Worm (Caenorhabditis elegans): ENCODE results near the gene hlh-13.

The hlh-13 gene

DNA sequence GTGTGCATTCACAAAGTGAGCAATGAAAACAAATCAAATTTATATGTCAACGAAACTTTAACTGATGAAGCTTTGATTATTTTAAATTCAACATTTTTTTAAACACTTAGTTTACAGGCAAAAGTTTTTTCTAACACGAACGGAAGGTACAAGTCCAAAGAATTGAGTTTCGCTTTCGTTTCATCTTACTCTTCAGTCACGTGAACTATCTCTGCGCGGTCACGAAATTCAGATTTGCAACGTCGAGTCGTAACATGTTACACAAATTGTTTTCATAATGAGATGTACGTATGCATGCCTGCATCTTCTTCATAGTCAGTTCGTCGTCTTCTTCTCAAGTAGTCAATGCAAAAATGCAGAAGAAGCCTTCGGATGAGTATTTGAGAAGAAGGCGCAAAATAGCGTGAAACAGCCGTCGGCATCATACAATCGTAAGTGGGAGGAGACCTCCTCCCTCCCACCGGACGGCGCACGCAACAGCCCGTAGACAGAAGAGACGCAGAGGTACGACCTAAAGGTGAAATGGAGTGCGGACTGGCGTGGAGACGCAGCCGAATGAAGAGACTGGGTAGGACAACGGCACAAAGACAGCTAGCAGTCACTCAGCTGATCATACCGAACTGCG lies 16.3 kb downstream of the hlh-13 start, which contains the start of gene coel-1 (continued):
- peak; percentile 26 for TF ChIP-seq unc-55 (GFP tag; optimal IDR thresholded peaks at IDR 0.05)
- no peak for TF ChIP-seq lin-11 (tag; optimal IDR thresholded peaks at IDR 0.05)
- TF ChIP-seq fkh-10 (GFP tag; optimal IDR thresholded peaks at IDR 0.05) = peak; percentile 38

DNA sequence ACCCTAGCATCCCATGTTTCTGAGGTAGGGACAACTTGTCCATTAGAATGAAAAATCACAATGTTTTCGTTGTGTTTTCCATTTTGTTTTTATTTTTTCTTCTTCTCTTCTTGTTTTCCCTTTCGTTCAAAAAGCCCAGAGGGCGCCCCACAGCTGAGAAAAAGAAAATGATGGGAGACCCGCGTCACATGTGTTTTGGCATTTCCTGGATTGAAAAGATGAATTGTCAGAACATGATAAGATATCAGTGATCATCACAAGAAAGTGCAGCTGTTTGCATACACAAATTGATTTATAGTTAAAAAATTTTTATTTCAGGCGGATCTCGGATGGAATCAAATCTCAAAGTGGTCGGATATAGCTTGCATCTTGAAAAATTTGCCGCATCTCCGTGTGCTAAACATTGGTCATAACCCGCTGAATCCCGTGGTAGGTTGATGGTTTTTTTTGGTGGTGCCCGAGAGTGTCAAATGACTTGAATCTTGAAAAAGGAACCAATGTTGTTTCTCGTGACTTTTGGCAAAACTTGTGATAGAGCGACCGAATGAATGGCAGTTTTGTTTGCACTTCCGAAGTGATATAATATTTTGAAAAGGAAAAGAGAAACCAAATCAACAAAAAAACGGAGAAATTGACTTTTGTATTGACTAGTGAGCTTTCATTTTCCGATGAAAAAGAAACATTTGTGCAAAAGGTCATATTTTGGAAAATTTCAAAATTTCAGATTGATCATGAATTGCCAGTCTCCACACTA lies 17.3 kb downstream of the hlh-13 start:
- TF ChIP-seq tbx-7 (tag; optimal IDR thresholded peaks at IDR 0.05) (no peak), ceh-31 (tag; optimal IDR thresholded peaks at IDR 0.05) (no peak), madf-2 (tag; optimal IDR thresholded peaks at IDR 0.05) (no peak), sox-2 (GFP tag; IDR thresholded peaks at IDR 0.05) (no peak), ref-2 (tag; optimal IDR thresholded peaks at IDR 0.05) (no peak), hlh-30 (tag; optimal IDR thresholded peaks at IDR 0.05; ENCODE audit: insufficient read depth) (peak; percentile 17), mec-3 (tag; optimal IDR thresholded peaks at IDR 0.05; ENCODE audit: borderline replicate concordance) (no peak), T23F11.4 (GFP tag; optimal IDR thresholded peaks at IDR 0.05) (no peak), ceh-2 (tag; optimal IDR thresholded peaks at IDR 0.05) (no peak), ceh-18 (tag; optimal IDR thresholded peaks at IDR 0.05) (peak; percentile 53), F13H6.1 (tag; optimal IDR thresholded peaks at IDR 0.05) (no peak), pha-4 (tag; optimal IDR thresholded peaks at IDR 0.05) (no peak)

- TF ChIP-seq lim-6 (tag; optimal IDR thresholded peaks at IDR 0.05) (no peak), ceh-30 (tag; optimal IDR thresholded peaks at IDR 0.05) (no peak), elt-2 (tag; optimal IDR thresholded peaks at IDR 0.05) (peak; percentile 79), unc-86 (tag; optimal IDR thresholded peaks at IDR 0.05) (no peak)
Observed at ce11 chrX:4268396-4268795, 19.3 kb downstream of the hlh-13 start.

DNA sequence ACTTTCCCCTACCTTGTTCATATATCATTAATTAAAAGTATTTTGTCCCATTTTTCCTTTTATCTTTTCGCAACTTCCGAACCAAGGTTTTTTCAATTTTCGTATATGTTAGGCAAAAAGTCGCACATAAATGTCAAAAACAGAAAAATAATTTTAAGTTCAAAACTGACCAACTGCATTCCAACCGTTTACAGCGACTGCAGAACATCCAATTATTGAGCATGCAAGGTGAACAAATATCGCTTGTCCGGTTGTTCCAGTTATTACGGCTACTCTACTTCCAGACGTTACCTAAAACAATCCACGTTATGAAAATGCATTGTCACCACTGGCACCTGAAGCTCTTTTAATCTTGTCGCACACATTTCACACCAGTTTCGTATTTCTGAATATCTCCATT lies 24.6 kb downstream of the hlh-13 start, which contains the start of gene C52B9.10:
Gene C52B9.10, plus strand, starts transcription at position 301 of the 400 bp plus-strand sequence.
- TF ChIP-seq pat-9 (tag; optimal IDR thresholded peaks at IDR 0.05) (no peak), mec-3 (tag; optimal IDR thresholded peaks at IDR 0.05; ENCODE audit: borderline replicate concordance) (no peak), C38D4.7 (GFP tag; optimal IDR thresholded peaks at IDR 0.05) (no peak), elt-4 (tag; optimal IDR thresholded peaks at IDR 0.05) (no peak), sox-2 (GFP tag; IDR thresholded peaks at IDR 0.05) (no peak), ceh-19 (GFP tag; optimal IDR thresholded peaks at IDR 0.05) (no peak), ref-2 (tag; optimal IDR thresholded peaks at IDR 0.05) (no peak), pqm-1 (tag; optimal IDR thresholded peaks at IDR 0.05) (no peak), hlh-8 (tag; optimal IDR thresholded peaks at IDR 0.05) (no peak), ceh-48 (tag; optimal IDR thresholded peaks at IDR 0.05) (no peak), hlh-30 (tag; optimal IDR thresholded peaks at IDR 0.05; ENCODE audit: insufficient read depth) (no peak), syd-9 (tag; optimal IDR thresholded peaks at IDR 0.05) (no peak), pax-1 (tag; optimal IDR thresholded peaks at IDR 0.05) (no peak), unc-42 (tag; optimal IDR thresholded peaks at IDR 0.05) (no peak)

DNA sequence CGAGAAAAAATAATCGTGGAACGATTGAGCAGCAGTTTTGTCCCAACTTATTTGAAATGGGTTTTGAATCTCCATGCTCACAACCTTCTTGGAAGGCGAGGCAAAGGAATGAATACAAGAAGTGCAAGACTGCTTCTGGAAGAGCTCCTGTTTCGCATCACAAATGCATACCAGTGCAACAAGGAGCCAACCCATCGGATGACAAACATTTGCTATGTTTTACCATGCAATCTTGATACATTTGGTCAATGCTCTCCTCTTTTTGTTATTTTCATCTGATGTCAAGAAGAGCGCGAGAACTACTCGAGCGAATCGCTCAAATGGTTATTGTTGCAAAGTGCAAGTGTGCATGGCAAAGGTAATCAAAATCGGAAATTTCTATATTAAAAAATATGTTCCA lies 25.1 kb downstream of the hlh-13 start, which contains the start of gene mec-18:
Gene mec-18, minus strand, starts transcription at position 101 of the 400 bp plus-strand sequence.
- no peak for TF ChIP-seq pag-3 (tag; optimal IDR thresholded peaks at IDR 0.05; ENCODE audit: borderline replicate concordance)
- TF ChIP-seq pha-4 (tag; optimal IDR thresholded peaks at IDR 0.05) = no peak
- TF ChIP-seq che-1 (tag; optimal IDR thresholded peaks at IDR 0.05) = no peak
- no peak for TF ChIP-seq rnt-1 (tag; optimal IDR thresholded peaks at IDR 0.05)
- no peak for TF ChIP-seq ceh-48 (tag; optimal IDR thresholded peaks at IDR 0.05)
- no peak for TF ChIP-seq K02D7.2 (tag; optimal IDR thresholded peaks at IDR 0.05)
- TF ChIP-seq C38D4.7 (GFP tag; optimal IDR thresholded peaks at IDR 0.05) = no peak
- TF ChIP-seq C08G9.2 (tag; optimal IDR thresholded peaks at IDR 0.05) = no peak
- TF ChIP-seq ceh-19 (GFP tag; optimal IDR thresholded peaks at IDR 0.05) = no peak
- no peak for TF ChIP-seq ttx-3 (tag; optimal IDR thresholded peaks at IDR 0.05)
- no peak for TF ChIP-seq ceh-24 (tag; optimal IDR thresholded peaks at IDR 0.05)
- no peak for TF ChIP-seq dmd-4 (tag; optimal IDR thresholded peaks at IDR 0.05; ENCODE audit: borderline replicate concordance)
- no peak for TF ChIP-seq npax-4 (tag; optimal IDR thresholded peaks at IDR 0.05)
- TF ChIP-seq lim-6 (tag; optimal IDR thresholded peaks at IDR 0.05) = no peak
- no peak for TF ChIP-seq ets-4 (tag; optimal IDR thresholded peaks at IDR 0.05)
- no peak for TF ChIP-seq ceh-22 (tag; optimal IDR thresholded peaks at IDR 0.05)
- TF ChIP-seq fax-1 (tag; optimal IDR thresholded peaks at IDR 0.05) = no peak
- no peak for TF ChIP-seq zip-5 (tag; optimal IDR thresholded peaks at IDR 0.05)
- TF ChIP-seq pax-1 (tag; optimal IDR thresholded peaks at IDR 0.05) = no peak

Data from whole organism, late embryonic.